Worm (Caenorhabditis elegans) whole organism, young adult: ENCODE measurements around the gene F44E5.2.

ENCODE experiments used
- B0019.2 ChIP-seq: fragments of 200-800 bp; sonication (Bioruptor generic); conservative IDR thresholded peaks from 2 replicates; pipeline ENCODE4 v1.3.6; 2022; ENCODE audit warnings: missing genetic modification reagents, missing genetic modification characterization, missing compliant biosample characterization
- F23B12.7 ChIP-seq: sonication (generic microtip); optimal IDR thresholded peaks from 2 replicates; lab custom pipeline; 2017; ENCODE audit warnings: missing genetic modification characterization, mild to moderate bottlenecking, missing compliant biosample characterization, antibody characterized with exemption, moderate library complexity; ENCODE audit not compliant: insufficient read depth
- F37B4.10 ChIP-seq: fragments of 200-800 bp; sonication (Bioruptor generic); IDR thresholded peaks from 2 replicates; pipeline ENCODE4 v1.3.6; 2022; ENCODE audit warnings: missing genetic modification characterization, missing compliant biosample characterization
- F39B2.1 ChIP-seq: fragments of 200-800 bp; sonication (Bioruptor generic); IDR thresholded peaks from 2 replicates; pipeline ENCODE4 v1.3.6; 2022; ENCODE audit warnings: missing genetic modification reagents, missing genetic modification characterization, missing compliant biosample characterization
- F52B5.7 ChIP-seq: sonication (generic microtip); optimal IDR thresholded peaks from 2 replicates; lab custom pipeline; 2016; ENCODE audit warnings: mild to moderate bottlenecking, missing genetic modification characterization, missing compliant biosample characterization
- F57C9.4 ChIP-seq: sonication (generic microtip); optimal IDR thresholded peaks from 2 replicates; lab custom pipeline; 2017; ENCODE audit warnings: mild to moderate bottlenecking, missing genetic modification characterization, missing compliant biosample characterization
- T26A5.8 ChIP-seq: sonication (generic microtip); optimal IDR thresholded peaks from 2 replicates; lab custom pipeline; 2016; ENCODE audit warnings: missing genetic modification characterization, missing compliant biosample characterization
- Y67H2A.10 ChIP-seq: fragments of 200-800 bp; sonication (Bioruptor generic); conservative IDR thresholded peaks from 2 replicates; pipeline ENCODE4 v1.3.6; 2022; ENCODE audit warnings: missing genetic modification reagents, missing genetic modification characterization, missing compliant biosample characterization
- Y79H2A.3 ChIP-seq: fragments of 200-800 bp; sonication (Bioruptor generic); conservative IDR thresholded peaks from 2 replicates; pipeline ENCODE4 v1.3.6; 2022; ENCODE audit warnings: missing genetic modification reagents, missing genetic modification characterization, missing compliant biosample characterization
- Y95B8A.8 ChIP-seq: fragments of 200-800 bp; sonication (Bioruptor generic); IDR thresholded peaks from 2 replicates; pipeline ENCODE4 v1.3.6; 2022; ENCODE audit warnings: missing genetic modification reagents, missing genetic modification characterization, missing compliant biosample characterization
- aptf-2 ChIP-seq: fragments of 200-800 bp; sonication (Bioruptor generic); conservative IDR thresholded peaks from 2 replicates; pipeline ENCODE4 v1.3.6; 2022; ENCODE audit warnings: missing genetic modification reagents, missing genetic modification characterization, missing compliant biosample characterization
- atf-7 ChIP-seq: sonication (generic microtip); optimal IDR thresholded peaks from 2 replicates; lab custom pipeline; 2017; ENCODE audit warnings: mild to moderate bottlenecking, missing genetic modification characterization, missing compliant biosample characterization
- athp-1 ChIP-seq: sonication (generic microtip); optimal IDR thresholded peaks from 2 replicates; lab custom pipeline; 2017; ENCODE audit warnings: mild to moderate bottlenecking, missing genetic modification characterization, missing compliant biosample characterization
- attf-3 ChIP-seq: fragments of 200-800 bp; sonication (Bioruptor generic); conservative IDR thresholded peaks from 2 replicates; pipeline ENCODE4 v1.3.6; 2022; ENCODE audit warnings: missing genetic modification reagents, missing genetic modification characterization, missing compliant biosample characterization
- attf-6 ChIP-seq: fragments of 200-800 bp; sonication (Bioruptor generic); IDR thresholded peaks from 2 replicates; pipeline ENCODE4 v1.3.6; 2022; ENCODE audit warnings: missing genetic modification reagents, missing genetic modification characterization, missing compliant biosample characterization
- ceh-40 ChIP-seq: fragments of 200-800 bp; sonication (Bioruptor generic); IDR thresholded peaks from 2 replicates; pipeline ENCODE4 v1.3.6; 2022; ENCODE audit warnings: missing genetic modification characterization, missing compliant biosample characterization
- ceh-58 ChIP-seq: fragments of 200-800 bp; sonication (Bioruptor generic); IDR thresholded peaks from 2 replicates; pipeline ENCODE4 v1.3.6; 2022; ENCODE audit warnings: missing genetic modification characterization, missing compliant biosample characterization
- dpff-1 ChIP-seq: sonication (generic microtip); optimal IDR thresholded peaks from 2 replicates; lab custom pipeline; 2017; ENCODE audit warnings: mild to moderate bottlenecking, missing genetic modification characterization, missing compliant biosample characterization
- dpl-1 ChIP-seq: fragments of 150-350 bp; optimal IDR thresholded peaks from 2 replicates; lab custom pipeline; 2014; ENCODE audit warnings: missing biosample characterization, missing genetic modification reagents, missing genetic modification characterization
- egl-44 ChIP-seq: fragments of 200-800 bp; sonication (Bioruptor generic); IDR thresholded peaks from 2 replicates; pipeline ENCODE4 v1.3.6; 2022; ENCODE audit warnings: missing genetic modification reagents, missing genetic modification characterization, missing compliant biosample characterization
- egrh-3 ChIP-seq: fragments of 200-800 bp; sonication (Bioruptor generic); IDR thresholded peaks from 2 replicates; pipeline ENCODE4 v1.3.6; 2022; ENCODE audit warnings: missing genetic modification reagents, missing genetic modification characterization, missing compliant biosample characterization
- ets-4 ChIP-seq: fragments of 200-800 bp; sonication (Bioruptor generic); optimal IDR thresholded peaks from 2 replicates; lab custom pipeline; 2018; ENCODE audit warnings: mild to moderate bottlenecking, missing genetic modification characterization, missing compliant biosample characterization
- gei-17 ChIP-seq: fragments of 200-800 bp; sonication (Bioruptor generic); optimal IDR thresholded peaks from 2 replicates; lab custom pipeline; 2018; ENCODE audit warnings: mild to moderate bottlenecking, missing genetic modification characterization, missing compliant biosample characterization
- hmg-1.2 ChIP-seq: fragments of 200-800 bp; sonication (Bioruptor generic); IDR thresholded peaks from 2 replicates; pipeline ENCODE4 v1.3.6; 2022; ENCODE audit warnings: missing genetic modification reagents, missing genetic modification characterization, missing compliant biosample characterization
- hrde-1 ChIP-seq: sonication (generic microtip); optimal IDR thresholded peaks from 2 replicates; lab custom pipeline; 2016; ENCODE audit warnings: missing genetic modification characterization, mild to moderate bottlenecking, missing compliant biosample characterization, moderate library complexity, missing genotype, missing genetic modification reagents, borderline replicate concordance
- let-607 ChIP-seq, 2 experiments: fragments of 200-800 bp in 1 of 2; sonication (Bioruptor generic) in 1 of 2; sonication (generic microtip) in 1 of 2; optimal IDR thresholded peaks; 2 replicates each; lab custom pipeline; 2016 to 2018; ENCODE audit warnings: mild to moderate bottlenecking in 2 of 2, missing compliant biosample characterization in 2 of 2, missing genetic modification characterization in 2 of 2, moderate library complexity in 2 of 2, missing genotype in 1 of 2
- lin-35 ChIP-seq, 3 experiments: fragments of 150-350 bp in 2 of 3; sonication (generic microtip) in 1 of 3; optimal IDR thresholded peaks; 2 replicates each; lab custom pipeline; 2014 to 2018; ENCODE audit warnings: missing biosample characterization in 3 of 3, missing genetic modification characterization in 3 of 3, missing genetic modification reagents in 3 of 3
- madf-8 ChIP-seq: fragments of 200-800 bp; sonication (Bioruptor generic); conservative IDR thresholded peaks from 2 replicates; pipeline ENCODE4 v1.3.6; 2022; ENCODE audit warnings: missing genetic modification reagents, missing genetic modification characterization, missing compliant biosample characterization
- nfyb-1 ChIP-seq: fragments of 200-800 bp; sonication (Bioruptor generic); IDR thresholded peaks from 2 replicates; pipeline ENCODE4 v1.3.6; 2022; ENCODE audit warnings: missing genetic modification reagents, missing genetic modification characterization, missing compliant biosample characterization
- pha-4 ChIP-seq: fragments of 150-350 bp; sonication (generic microtip); optimal IDR thresholded peaks from 2 replicates; lab custom pipeline; 2014; ENCODE audit warnings: missing biosample characterization, missing genetic modification reagents, missing genetic modification characterization
- rec-8 ChIP-seq, 2 experiments: sonication (generic microtip); optimal IDR thresholded peaks; 2 replicates each; lab custom pipeline; 2016; ENCODE audit warnings: mild to moderate bottlenecking in 2 of 2, missing genetic modification characterization in 2 of 2, missing genetic modification reagents in 2 of 2, missing genotype in 2 of 2, missing biosample characterization in 1 of 2, missing compliant biosample characterization in 1 of 2, moderate library complexity in 1 of 2
- rpc-1 ChIP-seq, 2 experiments: fragments of 150-350 bp in 1 of 2; sonication (generic microtip) in 1 of 2; optimal IDR thresholded peaks; 2 replicates each; lab custom pipeline; 2014 to 2018; ENCODE audit warnings: missing biosample characterization in 1 of 2, missing genetic modification characterization in 1 of 2, missing genetic modification reagents in 1 of 2, missing genotype in 1 of 2
- sea-2 ChIP-seq: fragments of 200-800 bp; sonication (Bioruptor generic); IDR thresholded peaks from 2 replicates; pipeline ENCODE4 v1.3.6; 2022; ENCODE audit warnings: missing genetic modification characterization, missing compliant biosample characterization
- snpc-3.4 ChIP-seq: sonication (generic microtip); optimal IDR thresholded peaks from 2 replicates; lab custom pipeline; 2017; ENCODE audit warnings: missing genetic modification characterization, mild to moderate bottlenecking, missing compliant biosample characterization, antibody characterized with exemption, moderate library complexity, missing genotype, missing genetic modification reagents
- somi-1 ChIP-seq: fragments of 200-800 bp; sonication (Bioruptor generic); optimal IDR thresholded peaks from 2 replicates; lab custom pipeline; 2018; ENCODE audit warnings: mild to moderate bottlenecking, missing genetic modification characterization, missing compliant biosample characterization
- tbp1 ChIP-seq: fragments of 200-800 bp; sonication (Bioruptor generic); optimal IDR thresholded peaks from 2 replicates; lab custom pipeline; 2018; ENCODE audit warnings: mild to moderate bottlenecking, missing genetic modification characterization, missing compliant biosample characterization
- xnd-1 ChIP-seq: sonication (generic microtip); optimal IDR thresholded peaks from 2 replicates; lab custom pipeline; 2016; ENCODE audit warnings: missing genotype, missing genetic modification reagents, missing genetic modification characterization, missing compliant biosample characterization
- zfh-2 ChIP-seq: fragments of 200-800 bp; sonication (Bioruptor generic); conservative IDR thresholded peaks from 2 replicates; pipeline ENCODE4 v1.3.6; 2022; ENCODE audit warnings: missing genetic modification reagents, missing genetic modification characterization, missing compliant biosample characterization
- ztf-18 ChIP-seq: sonication (generic microtip); optimal IDR thresholded peaks from 2 replicates; lab custom pipeline; 2016; ENCODE audit warnings: missing genotype, mild to moderate bottlenecking, missing genetic modification characterization, missing compliant biosample characterization
- ztf-25 ChIP-seq: fragments of 200-800 bp; sonication (Bioruptor generic); IDR thresholded peaks from 2 replicates; pipeline ENCODE4 v1.3.6; 2022; ENCODE audit warnings: missing genetic modification reagents, missing genetic modification characterization, missing compliant biosample characterization
- ztf-26 ChIP-seq: sonication (generic microtip); optimal IDR thresholded peaks from 2 replicates; lab custom pipeline; 2017; ENCODE audit warnings: missing genetic modification characterization, missing compliant biosample characterization

Gene F44E5.2

ce11 chrII:11782493-11782892 lies 15.9 kb downstream of the F44E5.2 start, which contains the start of gene F43G6.16 (continued):
- TF ChIP-seq sea-2: no peak
- no peak for TF ChIP-seq rec-8 (tag; optimal IDR thresholded peaks at IDR 0.05; lab: Kevin White, UChicago)
- no peak for TF ChIP-seq rpc-1 (optimal IDR thresholded peaks at IDR 0.05; lab: Kevin White, UChicago)
- peak; percentile 12 for TF ChIP-seq rpc-1 (tag; optimal IDR thresholded peaks at IDR 0.05; lab: Kevin White, UChicago)
- TF ChIP-seq T26A5.8 (tag; lab: Kevin White, UChicago): no peak
- peak; percentile 73; the same call in 1 of the 2 replicates for TF ChIP-seq attf-6 (GFP tag; lab: Robert Waterston, UW)
- peak; percentile 57 for TF ChIP-seq hmg-1.2 (GFP tag; lab: Robert Waterston, UW)
- TF ChIP-seq atf-7 (tag; lab: Kevin White, UChicago): no peak
- no peak for TF ChIP-seq F52B5.7 (tag; lab: Kevin White, UChicago)
- TF ChIP-seq F23B12.7 (tag; lab: Kevin White, UChicago): peak; percentile 74
- peak; percentile 97 for TF ChIP-seq dpl-1 (GFP tag; lab: Kevin White, UChicago)
- TF ChIP-seq tbp1: peak; percentile 53
- TF ChIP-seq snpc-3.4 (tag; lab: Kevin White, UChicago): peak; percentile 92
- no peak for TF ChIP-seq let-607 (tag; optimal IDR thresholded peaks at IDR 0.05; lab: Kevin White, UChicago)
- TF ChIP-seq hrde-1: peak; percentile 87
- peak; percentile 99 for TF ChIP-seq xnd-1 (tag; lab: Kevin White, UChicago)
- peak; percentile 73 for TF ChIP-seq B0019.2 (GFP tag; lab: Robert Waterston, UW)
- TF ChIP-seq ztf-18 (tag; lab: Kevin White, UChicago): peak; percentile 53
- TF ChIP-seq F37B4.10: no peak
- no peak for TF ChIP-seq egl-44 (GFP tag; lab: Robert Waterston, UW)
- peak; percentile 86 for TF ChIP-seq Y95B8A.8 (GFP tag; lab: Robert Waterston, UW)
- peak; percentile 28; the same call in 1 of the 2 replicates for TF ChIP-seq aptf-2 (GFP tag; lab: Robert Waterston, UW)

- TF ChIP-seq F39B2.1 (GFP tag; lab: Robert Waterston, UW) (no peak), pha-4 (tag; lab: Kevin White, UChicago) (no peak), ets-4 (no peak), ztf-26 (tag; lab: Kevin White, UChicago) (no peak), dpff-1 (tag; lab: Kevin White, UChicago) (no peak), attf-6 (GFP tag; lab: Robert Waterston, UW) (no peak), madf-8 (GFP tag; lab: Robert Waterston, UW) (no peak), egrh-3 (GFP tag; lab: Robert Waterston, UW) (no peak), ztf-25 (GFP tag; lab: Robert Waterston, UW) (no peak), somi-1 (no peak), athp-1 (no peak), F57C9.4 (tag; lab: Kevin White, UChicago) (no peak), gei-17 (GFP tag; lab: Kevin White, UChicago) (no peak), ceh-58 (GFP tag; lab: Robert Waterston, UW) (no peak)
- TF ChIP-seq, all 124 proteins: peak for 0
These were observed 21.5 kb downstream of the F44E5.2 start for ce11 chrII:11788025-11788424.

ce11 chrII:11790458-11790857 lies 23.9 kb downstream of the F44E5.2 start, which contains the start of gene F43G6.4:
TSS of gene F43G6.4 (plus strand) at chrII:11790758.
- no peak for TF ChIP-seq tbp1
- TF ChIP-seq lin-35 (GFP tag; optimal IDR thresholded peaks at IDR 0.05; lab: Kevin White, UChicago): no peak
- no peak for TF ChIP-seq ceh-40
- no peak for TF ChIP-seq hmg-1.2 (GFP tag; lab: Robert Waterston, UW)
- TF ChIP-seq egrh-3 (GFP tag; lab: Robert Waterston, UW): no peak
- TF ChIP-seq athp-1: no peak
- TF ChIP-seq zfh-2 (GFP tag; lab: Robert Waterston, UW): no peak; the same call in 1 of the 2 replicates
- TF ChIP-seq attf-3 (GFP tag; lab: Robert Waterston, UW): no peak
- no peak for TF ChIP-seq ztf-26 (tag; lab: Kevin White, UChicago)
- TF ChIP-seq ets-4: no peak
- no peak for TF ChIP-seq Y67H2A.10 (GFP tag; lab: Robert Waterston, UW)
- no peak for TF ChIP-seq Y79H2A.3 (GFP tag; lab: Robert Waterston, UW)
- TF ChIP-seq nfyb-1: no peak
